Fruit fly (Drosophila melanogaster) whole organism, embryonic: ENCODE data around the gene Tgt.

Experiments
- CG3163 ChIP-seq: fragments of 200-800 bp; sonication (Bioruptor generic); optimal IDR thresholded peaks from 3 replicates; lab custom pipeline; 2016; ENCODE audit warnings: missing biosample characterization, missing genetic modification characterization
- CG3407 ChIP-seq: fragments of 200-800 bp; sonication (Bioruptor generic); optimal IDR thresholded peaks from 2 replicates; lab custom pipeline; 2018; ENCODE audit warnings: missing biosample characterization, mild to moderate bottlenecking, missing genetic modification characterization
- CG4360 ChIP-seq: fragments of 200-800 bp; sonication (Bioruptor generic); IDR thresholded peaks from 2 replicates; pipeline ENCODE4 v1.3.6; 2022; ENCODE audit warnings: missing biosample characterization, missing genetic modification characterization
- CG6765 ChIP-seq: fragments of 200-800 bp; sonication (Bioruptor generic); optimal IDR thresholded peaks from 3 replicates; lab custom pipeline; 2017; ENCODE audit warnings: missing biosample characterization, mild to moderate bottlenecking, missing genetic modification characterization
- CG9609 ChIP-seq: fragments of 200-800 bp; sonication (Bioruptor generic); optimal IDR thresholded peaks from 3 replicates; lab custom pipeline; 2016; ENCODE audit warnings: missing biosample characterization, missing genetic modification characterization
- D ChIP-seq, 2 experiments: fragments of 200-800 bp in 1 of 2; fragments of >200 bp in 1 of 2; sonication (Bioruptor generic) in 1 of 2; optimal IDR thresholded peaks; 2 replicates in 1 of 2; 3 replicates in 1 of 2; lab custom pipeline; 2017; ENCODE audit warnings: mild to moderate bottlenecking in 1 of 2, missing biosample characterization in 1 of 2, missing genetic modification characterization in 1 of 2, missing genetic modification reagents in 1 of 2
- Elba2 ChIP-seq: fragments of 200-800 bp; sonication (Bioruptor generic); optimal IDR thresholded peaks from 3 replicates; lab custom pipeline; 2016; ENCODE audit warnings: missing biosample characterization, missing genetic modification characterization
- GATAe ChIP-seq: fragments of 200-800 bp; sonication (Bioruptor generic); conservative IDR thresholded peaks from 2 replicates; pipeline ENCODE4 v1.3.6; 2022; ENCODE audit warnings: missing biosample characterization, missing genetic modification characterization
- Nf-YB ChIP-seq: fragments of 200-800 bp; sonication (Bioruptor generic); optimal IDR thresholded peaks from 3 replicates; lab custom pipeline; 2019; ENCODE audit warnings: missing biosample characterization, mild to moderate bottlenecking, missing genetic modification characterization, moderate library complexity
- Optix ChIP-seq: fragments of 200-800 bp; sonication (Bioruptor generic); IDR thresholded peaks from 3 replicates; pipeline ENCODE4 v1.3.6; 2022; ENCODE audit warnings: missing biosample characterization, missing genetic modification characterization
- Ptx1 ChIP-seq: fragments of 200-800 bp; sonication (Bioruptor generic); IDR thresholded peaks from 2 replicates; pipeline ENCODE4 v1.3.6; 2022; ENCODE audit warnings: missing biosample characterization, missing genetic modification characterization
- cg ChIP-seq: fragments of 200-800 bp; sonication (Bioruptor generic); optimal IDR thresholded peaks from 3 replicates; lab custom pipeline; 2019; ENCODE audit warnings: missing biosample characterization, mild to moderate bottlenecking, missing genetic modification characterization, moderate library complexity
- ham ChIP-seq: fragments of 200-800 bp; sonication (Bioruptor generic); IDR thresholded peaks from 2 replicates; pipeline ENCODE4 v1.3.6; 2022; ENCODE audit warnings: missing biosample characterization, missing genetic modification characterization
- unc-4 ChIP-seq: fragments of 200-800 bp; sonication (Bioruptor generic); IDR thresholded peaks from 2 replicates; pipeline ENCODE4 v1.3.6; 2022; ENCODE audit warnings: missing biosample characterization, missing genetic modification characterization; ENCODE audit not compliant: partially characterized antibody

DNA sequence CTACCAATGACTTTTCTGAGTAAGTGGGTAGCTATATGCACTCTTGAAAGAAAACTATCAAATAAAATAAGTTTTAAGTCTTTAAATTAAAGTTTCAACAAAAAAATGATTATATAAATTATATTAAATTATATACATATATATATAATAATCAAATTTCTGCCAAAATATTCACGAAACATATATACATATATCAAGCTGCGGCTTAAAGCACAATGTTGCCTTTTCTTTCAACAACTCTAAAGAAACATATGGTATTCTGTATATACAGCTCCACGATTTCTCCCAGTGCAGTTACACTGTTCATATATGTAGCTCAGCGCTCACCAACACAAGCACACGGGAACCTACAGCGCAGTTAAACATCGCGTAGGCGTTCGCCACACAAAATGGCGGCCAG is 48.4 kb upstream of the Tgt start:
- TF ChIP-seq GATAe (GFP tag; lab: Robert Waterston, UW): no peak
- no peak for TF ChIP-seq Optix
- no peak for TF ChIP-seq CG3407 (GFP tag; lab: Kevin White, UChicago)
- TF ChIP-seq CG4360: no peak
- TF ChIP-seq unc-4 (GFP tag; lab: Robert Waterston, UW): no peak
- no peak for TF ChIP-seq D (optimal IDR thresholded peaks at IDR 0.05; lab: Kevin White, UChicago)
- no peak for TF ChIP-seq D (GFP tag; optimal IDR thresholded peaks at IDR 0.05; lab: Kevin White, UChicago)
- no peak for TF ChIP-seq CG9609 (GFP tag; lab: Kevin White, UChicago)
- TF ChIP-seq Elba2 (GFP tag; lab: Kevin White, UChicago): no peak
- TF ChIP-seq ham (GFP tag; lab: Robert Waterston, UW): no peak
- TF ChIP-seq Ptx1: no peak
- TF ChIP-seq cg (GFP tag; lab: Kevin White, UChicago): no peak
- no peak for TF ChIP-seq CG3163
- no peak for TF ChIP-seq CG6765
- TF ChIP-seq Nf-YB (GFP tag; lab: Kevin White, UChicago): no peak
